Fruit fly (Drosophila melanogaster) whole organism, prepupa: Measurements from ENCODE around the gene Baldspot.

ENCODE experiments used
- CG15336 ChIP-seq: fragments of 200-800 bp; sonication (Bioruptor generic); IDR thresholded peaks from 2 replicates; pipeline ENCODE4 v1.3.6; 2022; ENCODE audit warnings: missing biosample characterization, missing genetic modification characterization
- CG34406 ChIP-seq: fragments of 200-800 bp; sonication (Bioruptor generic); optimal IDR thresholded peaks from 3 replicates; lab custom pipeline; 2016; ENCODE audit warnings: missing biosample characterization, missing genetic modification characterization
- CG6792 ChIP-seq: fragments of 200-800 bp; sonication (Bioruptor generic); optimal IDR thresholded peaks from 3 replicates; lab custom pipeline; 2016; ENCODE audit warnings: missing biosample characterization, missing genetic modification characterization
- Hr4 ChIP-seq: fragments of 200-800 bp; sonication (Bioruptor generic); optimal IDR thresholded peaks from 3 replicates; lab custom pipeline; 2016; ENCODE audit warnings: missing biosample characterization, missing genetic modification characterization
- Lpt ChIP-seq: fragments of 200-800 bp; sonication (Bioruptor generic); optimal IDR thresholded peaks from 3 replicates; lab custom pipeline; 2016; ENCODE audit warnings: missing biosample characterization, missing genetic modification characterization
- fd85E ChIP-seq: fragments of 200-800 bp; sonication (Bioruptor generic); optimal IDR thresholded peaks from 3 replicates; lab custom pipeline; 2016; ENCODE audit warnings: missing biosample characterization, missing genetic modification characterization

- TF ChIP-seq CG6792 (no peak), CG34406 (no peak), fd85E (GFP tag; lab: Kevin White, UChicago) (no peak), Lpt (GFP tag; lab: Kevin White, UChicago) (no peak), CG15336 (no peak), Hr4 (GFP tag; lab: Kevin White, UChicago) (no peak)
Observed at dm6 chr3L:16664146-16664722, 2.8 kb upstream of the Baldspot start.
